Fruit fly (Drosophila melanogaster) whole organism, embryonic: ENCODE measurements around the gene CG42866.

ENCODE experiments used
- CG10366 ChIP-seq: fragments of 200-800 bp; sonication (Bioruptor generic); IDR thresholded peaks from 2 replicates; pipeline ENCODE4 v1.3.6; 2022; ENCODE audit warnings: missing biosample characterization, missing genetic modification characterization
- CG12104 ChIP-seq: fragments of 200-800 bp; sonication (Bioruptor generic); optimal IDR thresholded peaks from 3 replicates; lab custom pipeline; 2016; ENCODE audit warnings: missing biosample characterization, missing genetic modification characterization
- CG14441 ChIP-seq: fragments of 200-800 bp; sonication (Bioruptor generic); IDR thresholded peaks from 2 replicates; pipeline ENCODE4 v1.3.6; 2022; ENCODE audit warnings: missing biosample characterization, missing genetic modification characterization
- CG14860 ChIP-seq: fragments of 200-800 bp; sonication (Bioruptor generic); IDR thresholded peaks from 3 replicates; pipeline ENCODE4 v1.3.6; 2022; ENCODE audit warnings: missing biosample characterization, missing genetic modification characterization; ENCODE audit not compliant: partially characterized antibody
- CG14965 ChIP-seq: fragments of 200-800 bp; sonication (Bioruptor generic); optimal IDR thresholded peaks from 2 replicates; lab custom pipeline; 2016; ENCODE audit warnings: missing biosample characterization, missing genetic modification characterization, borderline replicate concordance
- CG15269 ChIP-seq: fragments of 200-800 bp; sonication (Bioruptor generic); optimal IDR thresholded peaks from 2 replicates; lab custom pipeline; 2018; ENCODE audit warnings: missing biosample characterization, mild to moderate bottlenecking, missing genetic modification characterization, moderate library complexity
- CG15601 ChIP-seq: fragments of 200-800 bp; sonication (Bioruptor generic); optimal IDR thresholded peaks from 3 replicates; lab custom pipeline; 2019; ENCODE audit warnings: missing biosample characterization, mild to moderate bottlenecking, missing genetic modification characterization, moderate library complexity
- CG1603 ChIP-seq: fragments of 200-800 bp; sonication (Bioruptor generic); optimal IDR thresholded peaks from 2 replicates; lab custom pipeline; 2019; ENCODE audit warnings: missing biosample characterization, mild to moderate bottlenecking, missing genetic modification characterization, moderate library complexity
- CG17186 ChIP-seq: fragments of 200-800 bp; sonication (Bioruptor generic); optimal IDR thresholded peaks from 3 replicates; lab custom pipeline; 2017; ENCODE audit warnings: missing biosample characterization, missing genetic modification reagents, missing genetic modification characterization
- CG18764 ChIP-seq: fragments of 200-800 bp; sonication (Bioruptor generic); optimal IDR thresholded peaks from 3 replicates; lab custom pipeline; 2016; ENCODE audit warnings: missing biosample characterization, missing genetic modification characterization
- CG30431 ChIP-seq: fragments of 200-800 bp; sonication (Bioruptor generic); optimal IDR thresholded peaks from 2 replicates; lab custom pipeline; 2017; ENCODE audit warnings: missing biosample characterization, missing genetic modification characterization
- CG33213 ChIP-seq: fragments of 200-800 bp; sonication (Bioruptor generic); optimal IDR thresholded peaks from 3 replicates; lab custom pipeline; 2016; ENCODE audit warnings: missing biosample characterization, missing genetic modification characterization
- CG4328 ChIP-seq: fragments of 200-800 bp; sonication (Bioruptor generic); optimal IDR thresholded peaks from 3 replicates; lab custom pipeline; 2017; ENCODE audit warnings: missing biosample characterization, missing genetic modification reagents, missing genetic modification characterization
- CG4730 ChIP-seq: fragments of 200-800 bp; sonication (Bioruptor generic); IDR thresholded peaks from 2 replicates; pipeline ENCODE4 v1.3.6; 2022; ENCODE audit warnings: missing biosample characterization, missing genetic modification characterization
- CG8944 ChIP-seq: fragments of 200-800 bp; sonication (Bioruptor generic); optimal IDR thresholded peaks from 3 replicates; lab custom pipeline; 2016; ENCODE audit warnings: missing biosample characterization, missing genetic modification characterization
- CG9932 ChIP-seq: fragments of 200-800 bp; sonication (Bioruptor generic); IDR thresholded peaks from 2 replicates; pipeline ENCODE4 v1.3.6; 2022; ENCODE audit warnings: missing biosample characterization, missing genetic modification characterization
- CTCF ChIP-seq: fragments of 200-800 bp; sonication (Bioruptor generic); optimal IDR thresholded peaks from 2 replicates; lab custom pipeline; 2017; ENCODE audit warnings: missing biosample characterization, mild to moderate bottlenecking, missing genetic modification characterization, moderate library complexity
- CoRest ChIP-seq: fragments of 200-800 bp; sonication (Bioruptor generic); optimal IDR thresholded peaks from 3 replicates; lab custom pipeline; 2018; ENCODE audit warnings: missing biosample characterization, mild to moderate bottlenecking, missing genetic modification characterization, moderate library complexity
- Dek ChIP-seq: fragments of 200-800 bp; sonication (Bioruptor generic); optimal IDR thresholded peaks from 3 replicates; lab custom pipeline; 2019; ENCODE audit warnings: missing biosample characterization, mild to moderate bottlenecking, missing genetic modification characterization, moderate library complexity
- Drgx ChIP-seq: fragments of 200-800 bp; sonication (Bioruptor generic); IDR thresholded peaks from 2 replicates; pipeline ENCODE4 v1.3.6; 2022; ENCODE audit warnings: missing biosample characterization, missing genetic modification characterization
- E2f1 ChIP-seq: fragments of 200-800 bp; sonication (Bioruptor generic); IDR thresholded peaks from 2 replicates; pipeline ENCODE4 v1.3.6; 2022; ENCODE audit warnings: missing biosample characterization, missing genetic modification characterization
- Hand ChIP-seq: fragments of 200-800 bp; sonication (Bioruptor generic); optimal IDR thresholded peaks from 2 replicates; lab custom pipeline; 2017; ENCODE audit warnings: mild to moderate bottlenecking, missing biosample characterization, missing genetic modification reagents, missing genetic modification characterization
- HmgD ChIP-seq: fragments of 200-800 bp; sonication (Bioruptor generic); optimal IDR thresholded peaks from 3 replicates; lab custom pipeline; 2016; ENCODE audit warnings: missing biosample characterization, missing genetic modification characterization
- Hsf ChIP-seq: fragments of 200-800 bp; sonication (Bioruptor generic); optimal IDR thresholded peaks from 3 replicates; lab custom pipeline; 2016; ENCODE audit warnings: missing biosample characterization, missing genetic modification characterization
- Sox100B ChIP-seq: fragments of 200-800 bp; sonication (Bioruptor generic); optimal IDR thresholded peaks from 3 replicates; lab custom pipeline; 2018; ENCODE audit warnings: missing biosample characterization, mild to moderate bottlenecking, missing genetic modification characterization
- Sry-β ChIP-seq: fragments of 200-800 bp; sonication (Bioruptor generic); optimal IDR thresholded peaks from 2 replicates; lab custom pipeline; 2018; ENCODE audit warnings: missing biosample characterization, mild to moderate bottlenecking, missing genetic modification characterization, moderate library complexity
- Sry-δ ChIP-seq: fragments of 200-800 bp; sonication (Bioruptor generic); optimal IDR thresholded peaks from 2 replicates; lab custom pipeline; 2016; ENCODE audit warnings: missing biosample characterization, missing genetic modification characterization
- Stat92E ChIP-seq, 3 experiments: fragments of >200 bp in 2 of 3; fragments of 200-800 bp in 1 of 3; sonication (Bioruptor generic) in 1 of 3; optimal IDR thresholded peaks; 2 replicates each; lab custom pipeline; 2017 to 2019; ENCODE audit warnings: missing biosample characterization in 3 of 3, missing genetic modification characterization in 3 of 3, mild to moderate bottlenecking in 1 of 3, moderate library complexity in 1 of 3
- YL-1 ChIP-seq: fragments of 200-800 bp; sonication (Bioruptor generic); optimal IDR thresholded peaks from 3 replicates; lab custom pipeline; 2017; ENCODE audit warnings: missing biosample characterization, mild to moderate bottlenecking, missing genetic modification characterization
- ash1 ChIP-seq: fragments of 200-800 bp; sonication (Bioruptor generic); optimal IDR thresholded peaks from 2 replicates; lab custom pipeline; 2018; ENCODE audit warnings: missing biosample characterization, mild to moderate bottlenecking, missing genetic modification characterization
- ato ChIP-seq: fragments of 200-800 bp; sonication (Bioruptor generic); IDR thresholded peaks from 2 replicates; pipeline ENCODE4 v1.3.6; 2022; ENCODE audit warnings: missing biosample characterization, missing genetic modification characterization; ENCODE audit not compliant: partially characterized antibody
- caup ChIP-seq: fragments of 200-800 bp; sonication (Bioruptor generic); optimal IDR thresholded peaks from 3 replicates; lab custom pipeline; 2017; ENCODE audit warnings: missing biosample characterization, mild to moderate bottlenecking, missing genetic modification characterization, moderate library complexity; ENCODE audit not compliant: severe bottlenecking
- disco-r ChIP-seq: fragments of 200-800 bp; sonication (Bioruptor generic); optimal IDR thresholded peaks from 2 replicates; lab custom pipeline; 2016; ENCODE audit warnings: missing biosample characterization, missing genetic modification characterization
- eve ChIP-seq, 2 experiments: fragments of >200 bp; optimal IDR thresholded peaks; 2 replicates each; lab custom pipeline; 2017; ENCODE audit warnings: missing biosample characterization in 2 of 2, missing genetic modification characterization in 2 of 2
- fru ChIP-seq: fragments of >200 bp; optimal IDR thresholded peaks from 2 replicates; lab custom pipeline; 2017
- gfzf ChIP-seq: fragments of 200-800 bp; sonication (Bioruptor generic); optimal IDR thresholded peaks from 2 replicates; lab custom pipeline; 2016; ENCODE audit warnings: missing biosample characterization, mild to moderate bottlenecking, missing genetic modification characterization, moderate library complexity
- gro ChIP-seq: fragments of 200-800 bp; sonication (Bioruptor generic); optimal IDR thresholded peaks from 2 replicates; lab custom pipeline; 2016; ENCODE audit warnings: missing biosample characterization, missing genetic modification characterization
- her ChIP-seq: fragments of 200-800 bp; sonication (Bioruptor generic); optimal IDR thresholded peaks from 2 replicates; lab custom pipeline; 2016; ENCODE audit warnings: missing biosample characterization, missing genetic modification characterization
- ken ChIP-seq: fragments of 200-800 bp; sonication (Bioruptor generic); IDR thresholded peaks from 3 replicates; pipeline ENCODE4 v1.3.6; 2022; ENCODE audit warnings: missing biosample characterization, missing genetic modification characterization
- lov ChIP-seq, 2 experiments: fragments of 200-800 bp in 1 of 2; fragments of >200 bp in 1 of 2; sonication (Bioruptor generic) in 1 of 2; IDR thresholded peaks in 1 of 2; optimal IDR thresholded peaks in 1 of 2; 2 replicates in 1 of 2; 3 replicates in 1 of 2; pipeline versions ENCODE4 v1.3.6 to Lab custom; 2017 to 2022; ENCODE audit warnings: missing biosample characterization in 1 of 2, missing genetic modification characterization in 1 of 2
- peb ChIP-seq: fragments of 200-800 bp; sonication (Bioruptor generic); IDR thresholded peaks from 2 replicates; pipeline ENCODE4 v1.3.6; 2022; ENCODE audit warnings: missing biosample characterization, missing genetic modification characterization
- row ChIP-seq: fragments of 200-800 bp; sonication (Bioruptor generic); IDR thresholded peaks from 3 replicates; pipeline ENCODE4 v1.3.6; 2022; ENCODE audit warnings: missing biosample characterization, missing genetic modification characterization
- schlank ChIP-seq: fragments of 200-800 bp; sonication (Bioruptor generic); optimal IDR thresholded peaks from 2 replicates; lab custom pipeline; 2018; ENCODE audit warnings: missing biosample characterization, mild to moderate bottlenecking, missing genetic modification characterization
- sisA ChIP-seq: fragments of 200-800 bp; sonication (Bioruptor generic); IDR thresholded peaks from 2 replicates; pipeline ENCODE4 v1.3.6; 2022; ENCODE audit warnings: missing biosample characterization, missing genetic modification characterization
- stc ChIP-seq: fragments of 200-800 bp; sonication (Bioruptor generic); IDR thresholded peaks from 2 replicates; pipeline ENCODE4 v1.3.6; 2022; ENCODE audit warnings: missing biosample characterization, missing genetic modification characterization
- tgo ChIP-seq: fragments of 200-800 bp; sonication (Bioruptor generic); IDR thresholded peaks from 3 replicates; pipeline ENCODE4 v1.3.6; 2022; ENCODE audit warnings: missing biosample characterization, missing genetic modification characterization
- tna ChIP-seq: fragments of 200-800 bp; sonication (Bioruptor generic); IDR thresholded peaks from 2 replicates; pipeline ENCODE4 v1.3.6; 2022; ENCODE audit warnings: missing biosample characterization, missing genetic modification characterization; ENCODE audit not compliant: partially characterized antibody
- z ChIP-seq: fragments of 200-800 bp; sonication (Bioruptor generic); IDR thresholded peaks from 3 replicates; pipeline ENCODE4 v1.3.6; 2022; ENCODE audit warnings: missing biosample characterization, missing genetic modification characterization
- zen2 ChIP-seq: fragments of 200-800 bp; sonication (Bioruptor generic); IDR thresholded peaks from 3 replicates; pipeline ENCODE4 v1.3.6; 2022; ENCODE audit warnings: missing biosample characterization, missing genetic modification characterization; ENCODE audit not compliant: partially characterized antibody

The CG42866 gene

dm6 chr2L:19935085-19935846 is 26.2 kb downstream of the CG42866 start (continued):
- TF ChIP-seq z (GFP tag; lab: Robert Waterston, UW): peak; percentile 68; the same call in 2 of the 3 replicates
- no peak for TF ChIP-seq ken
- TF ChIP-seq CG4730 (GFP tag; lab: Robert Waterston, UW): no peak
- no peak for TF ChIP-seq Hsf (GFP tag; lab: Kevin White, UChicago)
- no peak for TF ChIP-seq Hand
- no peak for TF ChIP-seq Sry-δ (GFP tag; lab: Kevin White, UChicago)
- TF ChIP-seq CG9932 (GFP tag; lab: Robert Waterston, UW): 0 out of 2 replicates have a peak, but pooled peaks have one; percentile 24
- peak; percentile 10; the same call in 1 of the 3 replicates for TF ChIP-seq row (GFP tag; lab: Robert Waterston, UW)
- TF ChIP-seq CG17186 (GFP tag; lab: Kevin White, UChicago): no peak
- TF ChIP-seq zen2: no peak; the same call in 2 of the 3 replicates
- no peak for TF ChIP-seq CG18764
- TF ChIP-seq CTCF (GFP tag; lab: Kevin White, UChicago): no peak
- TF ChIP-seq gro (GFP tag; lab: Kevin White, UChicago): peak; percentile 36
- TF ChIP-seq tgo (GFP tag; lab: Robert Waterston, UW): no peak
- peak; percentile 61; the same call in 1 of the 2 replicates for TF ChIP-seq ato (GFP tag; lab: Robert Waterston, UW)
- TF ChIP-seq CG12104 (GFP tag; lab: Kevin White, UChicago): no peak
- TF ChIP-seq Dek (tag; lab: Kevin White, UChicago): peak; percentile 13
- no peak for TF ChIP-seq CG8944 (GFP tag; lab: Kevin White, UChicago)
- TF ChIP-seq CG1603 (tag; lab: Kevin White, UChicago): peak; percentile 40
- TF ChIP-seq CG15601 (tag; lab: Kevin White, UChicago): no peak
- no peak for TF ChIP-seq CG33213
- TF ChIP-seq Drgx (GFP tag; lab: Robert Waterston, UW): peak; percentile 44; the same call in 1 of the 2 replicates
- no peak for TF ChIP-seq CG14441 (GFP tag; lab: Robert Waterston, UW)
- TF ChIP-seq peb (GFP tag; lab: Robert Waterston, UW): no peak
- TF ChIP-seq ash1 (GFP tag; lab: Kevin White, UChicago): no peak
- no peak for TF ChIP-seq disco-r (GFP tag; lab: Kevin White, UChicago)
- TF ChIP-seq YL-1 (GFP tag; lab: Kevin White, UChicago): no peak
- TF ChIP-seq CG15269: peak; percentile 49
- TF ChIP-seq stc (GFP tag; lab: Robert Waterston, UW): no peak; the same call in 1 of the 2 replicates
- no peak for TF ChIP-seq schlank (tag; lab: Kevin White, UChicago)
- no peak for TF ChIP-seq CG30431 (GFP tag; lab: Kevin White, UChicago)
- TF ChIP-seq Sox100B: no peak
- peak; percentile 29 for TF ChIP-seq caup (GFP tag; lab: Kevin White, UChicago)
- peak; percentile 39 for TF ChIP-seq her (GFP tag; lab: Kevin White, UChicago)
- TF ChIP-seq gfzf (GFP tag; lab: Kevin White, UChicago): no peak
- no peak for TF ChIP-seq HmgD
- peak in 1 of 2 experiments; percentile 5 for TF ChIP-seq eve (GFP tag; optimal IDR thresholded peaks at IDR 0.05; lab: Kevin White, UChicago)
- peak; percentile 55; the same call in 1 of the 2 replicates for TF ChIP-seq tna
- TF ChIP-seq Stat92E (GFP tag; optimal IDR thresholded peaks at IDR 0.05; lab: Kevin White, UChicago): peak in 1 of 3 experiments; percentile 39
- TF ChIP-seq Sry-β: no peak
- TF ChIP-seq E2f1 (GFP tag; lab: Robert Waterston, UW): peak; percentile 29; the same call in 1 of the 2 replicates
- peak; percentile 10 for TF ChIP-seq CoRest
- 0 out of 3 replicates have a peak, but pooled peaks have one; percentile 24 for TF ChIP-seq CG14860 (GFP tag; lab: Robert Waterston, UW)
- TF ChIP-seq sisA (GFP tag; lab: Robert Waterston, UW): no peak
- no peak for TF ChIP-seq CG14965 (GFP tag; lab: Kevin White, UChicago)
- TF ChIP-seq lov (optimal IDR thresholded peaks at IDR 0.05; lab: Kevin White, UChicago): no peak
- 0 out of 3 replicates have a peak, but pooled peaks have one; percentile 34 for TF ChIP-seq lov (GFP tag; IDR thresholded peaks at IDR 0.05; lab: Robert Waterston, UW)
- TF ChIP-seq fru (lab: Kevin White, UChicago): no peak
- no peak for TF ChIP-seq CG10366 (GFP tag; lab: Robert Waterston, UW)
- no peak for TF ChIP-seq CG4328 (GFP tag; lab: Kevin White, UChicago)
